Worm (Caenorhabditis elegans) whole organism, L4 larva: Measurements from ENCODE around the gene H20E11.1.

Experiments
- D1046.2 ChIP-seq: fragments of 200-800 bp; sonication (Bioruptor generic); IDR thresholded peaks from 2 replicates; pipeline ENCODE4 v1.3.6; 2022; ENCODE audit warnings: missing genetic modification characterization, missing compliant biosample characterization
- F10B5.3 ChIP-seq: sonication (generic microtip); optimal IDR thresholded peaks from 2 replicates; lab custom pipeline; 2016; ENCODE audit warnings: mild to moderate bottlenecking, missing genetic modification characterization, missing compliant biosample characterization
- F26F4.8 ChIP-seq: fragments of 200-800 bp; sonication (Bioruptor generic); conservative IDR thresholded peaks from 2 replicates; pipeline ENCODE4 v1.3.6; 2022; ENCODE audit warnings: missing genetic modification characterization, missing compliant biosample characterization
- F44E2.7 ChIP-seq: fragments of 200-800 bp; sonication (Bioruptor generic); IDR thresholded peaks from 2 replicates; pipeline ENCODE4 v2.1.2; 2022; ENCODE audit warnings: missing genetic modification characterization, missing compliant biosample characterization
- F49E8.2 ChIP-seq: sonication (generic microtip); optimal IDR thresholded peaks from 2 replicates; lab custom pipeline; 2016; ENCODE audit warnings: missing compliant biosample characterization, mild to moderate bottlenecking, missing genetic modification characterization, borderline replicate concordance
- T20F7.1 ChIP-seq: fragments of 200-800 bp; sonication (Bioruptor generic); optimal IDR thresholded peaks from 2 replicates; lab custom pipeline; 2018; ENCODE audit warnings: mild to moderate bottlenecking, missing genetic modification characterization, missing compliant biosample characterization
- aly-2 ChIP-seq: sonication (generic microtip); optimal IDR thresholded peaks from 2 replicates; lab custom pipeline; 2018; ENCODE audit warnings: missing biosample characterization, missing genetic modification characterization
- arid-1 ChIP-seq: fragments of 200-800 bp; sonication (Bioruptor generic); conservative IDR thresholded peaks from 2 replicates; pipeline ENCODE4 v1.3.6; 2022; ENCODE audit warnings: missing genetic modification reagents, missing genetic modification characterization, missing compliant biosample characterization
- attf-4 ChIP-seq: sonication (generic microtip); optimal IDR thresholded peaks from 3 replicates; lab custom pipeline; 2017; ENCODE audit warnings: missing biosample characterization, missing genetic modification characterization
- ceh-20 ChIP-seq: fragments of 200-800 bp; sonication (Bioruptor generic); IDR thresholded peaks from 2 replicates; pipeline ENCODE4 v1.3.6; 2022; ENCODE audit warnings: missing genetic modification reagents, missing genetic modification characterization, missing compliant biosample characterization
- ceh-28 ChIP-seq: fragments of 150-350 bp; optimal IDR thresholded peaks from 2 replicates; lab custom pipeline; 2014; ENCODE audit warnings: missing biosample characterization, missing genetic modification reagents, missing genetic modification characterization
- ceh-32 ChIP-seq: sonication (generic microtip); optimal IDR thresholded peaks from 2 replicates; lab custom pipeline; 2016; ENCODE audit warnings: mild to moderate bottlenecking, missing genetic modification characterization, missing compliant biosample characterization; ENCODE audit not compliant: poor library complexity
- daf-12 ChIP-seq: fragments of 150-350 bp; optimal IDR thresholded peaks from 2 replicates; lab custom pipeline; 2014; ENCODE audit warnings: missing biosample characterization, missing genetic modification reagents, missing genetic modification characterization
- daf-16 ChIP-seq, 3 experiments: sonication (generic microtip); optimal IDR thresholded peaks; 2 replicates each; lab custom pipeline; 2016 to 2017; ENCODE audit warnings: missing genetic modification characterization in 3 of 3, missing genetic modification reagents in 3 of 3, mild to moderate bottlenecking in 2 of 3, missing compliant biosample characterization in 2 of 3, missing biosample characterization in 1 of 3, moderate library complexity in 1 of 3
- daf-19 ChIP-seq: fragments of 200-800 bp; sonication (Bioruptor generic); conservative IDR thresholded peaks from 2 replicates; pipeline ENCODE4 v1.3.6; 2022; ENCODE audit warnings: missing genetic modification characterization, missing compliant biosample characterization
- dmd-6 ChIP-seq: fragments of 200-800 bp; sonication (Bioruptor generic); IDR thresholded peaks from 2 replicates; pipeline ENCODE4 v1.3.6; 2022; ENCODE audit warnings: missing genetic modification reagents, missing genetic modification characterization, missing compliant biosample characterization
- duxl-1 ChIP-seq: sonication (generic microtip); optimal IDR thresholded peaks from 2 replicates; lab custom pipeline; 2016; ENCODE audit warnings: mild to moderate bottlenecking, missing genetic modification characterization, moderate library complexity, missing compliant biosample characterization; ENCODE audit not compliant: poor library complexity
- fkh-10 ChIP-seq: fragments of 150-350 bp; optimal IDR thresholded peaks from 2 replicates; lab custom pipeline; 2014; ENCODE audit warnings: missing biosample characterization, missing genetic modification reagents, missing genetic modification characterization
- fos-1 ChIP-seq: fragments of 150-350 bp; optimal IDR thresholded peaks from 2 replicates; lab custom pipeline; 2014; ENCODE audit warnings: missing biosample characterization, missing genetic modification characterization
- hlh-11 ChIP-seq: fragments of 200-800 bp; sonication (Bioruptor generic); optimal IDR thresholded peaks from 2 replicates; lab custom pipeline; 2018; ENCODE audit warnings: mild to moderate bottlenecking, missing genetic modification characterization, missing compliant biosample characterization
- jun-1 ChIP-seq: fragments of 150-350 bp; optimal IDR thresholded peaks from 2 replicates; lab custom pipeline; 2014; ENCODE audit warnings: missing biosample characterization, missing genetic modification reagents, missing genetic modification characterization
- lim-7 ChIP-seq: fragments of 200-800 bp; sonication (Bioruptor generic); IDR thresholded peaks from 2 replicates; pipeline ENCODE4 v1.3.6; 2022; ENCODE audit warnings: missing genetic modification characterization, missing compliant biosample characterization
- lin-1 ChIP-seq: fragments of 200-800 bp; sonication (Bioruptor generic); IDR thresholded peaks from 2 replicates; pipeline ENCODE4 v1.3.6; 2022; ENCODE audit warnings: missing genetic modification reagents, missing genetic modification characterization, missing compliant biosample characterization
- lin-13 ChIP-seq: fragments of 150-350 bp; optimal IDR thresholded peaks from 2 replicates; lab custom pipeline; 2014; ENCODE audit warnings: missing biosample characterization, missing genetic modification reagents, missing genetic modification characterization
- lin-38 ChIP-seq: fragments of 200-800 bp; sonication (Bioruptor generic); IDR thresholded peaks from 2 replicates; pipeline ENCODE4 v1.3.6; 2022; ENCODE audit warnings: missing genetic modification reagents, missing genetic modification characterization, missing compliant biosample characterization
- madf-5 ChIP-seq, 2 experiments: fragments of 200-800 bp; sonication (Bioruptor generic); IDR thresholded peaks; 2 replicates each; pipeline ENCODE4 v1.3.6; 2022; ENCODE audit warnings: missing compliant biosample characterization in 2 of 2, missing genetic modification characterization in 2 of 2
- mdt-29 ChIP-seq: fragments of 200-800 bp; sonication (Bioruptor generic); IDR thresholded peaks from 2 replicates; pipeline ENCODE4 v1.3.6; 2022; ENCODE audit warnings: missing genetic modification reagents, missing genetic modification characterization, missing compliant biosample characterization
- mep-1 ChIP-seq: fragments of 150-350 bp; sonication (generic microtip); optimal IDR thresholded peaks from 3 replicates; lab custom pipeline; 2014; ENCODE audit warnings: missing biosample characterization, missing genetic modification characterization
- mes-2 ChIP-seq: sonication (generic microtip); optimal IDR thresholded peaks from 2 replicates; lab custom pipeline; 2016; ENCODE audit warnings: missing genotype, mild to moderate bottlenecking, missing genetic modification characterization, missing compliant biosample characterization; ENCODE audit not compliant: poor library complexity, severe bottlenecking
- mxl-3 ChIP-seq: fragments of 200-800 bp; sonication (Bioruptor generic); optimal IDR thresholded peaks from 2 replicates; lab custom pipeline; 2018; ENCODE audit warnings: mild to moderate bottlenecking, missing genetic modification characterization, missing compliant biosample characterization
- nhr-10 ChIP-seq: fragments of 150-350 bp; optimal IDR thresholded peaks from 2 replicates; lab custom pipeline; 2014; ENCODE audit warnings: missing biosample characterization, missing genetic modification characterization
- nhr-102 ChIP-seq: sonication (generic microtip); optimal IDR thresholded peaks from 2 replicates; lab custom pipeline; 2016; ENCODE audit warnings: mild to moderate bottlenecking, missing genetic modification characterization, moderate library complexity, missing compliant biosample characterization
- nhr-11 ChIP-seq: fragments of 150-350 bp; optimal IDR thresholded peaks from 2 replicates; lab custom pipeline; 2014; ENCODE audit warnings: missing biosample characterization, missing genetic modification characterization
- nhr-237 ChIP-seq: sonication (generic microtip); optimal IDR thresholded peaks from 2 replicates; lab custom pipeline; 2017; ENCODE audit warnings: missing biosample characterization, missing genetic modification characterization
- nhr-25 ChIP-seq: sonication (generic microtip); optimal IDR thresholded peaks from 2 replicates; lab custom pipeline; 2017; ENCODE audit warnings: missing genetic modification characterization, mild to moderate bottlenecking, missing compliant biosample characterization, antibody characterized with exemption, moderate library complexity, borderline replicate concordance; ENCODE audit not compliant: insufficient read depth
- nhr-42 ChIP-seq: fragments of 200-800 bp; sonication (Bioruptor generic); IDR thresholded peaks from 2 replicates; pipeline ENCODE4 v1.3.6; 2022; ENCODE audit warnings: missing genetic modification characterization, missing compliant biosample characterization
- nhr-48 ChIP-seq: sonication (generic microtip); optimal IDR thresholded peaks from 2 replicates; lab custom pipeline; 2016; ENCODE audit warnings: mild to moderate bottlenecking, missing genetic modification characterization, missing compliant biosample characterization
- pha-4 ChIP-seq, 2 experiments: fragments of 150-350 bp in 1 of 2; fragments of 200-800 bp in 1 of 2; sonication (Bioruptor generic) in 1 of 2; IDR thresholded peaks in 1 of 2; optimal IDR thresholded peaks in 1 of 2; 2 replicates each; pipeline versions ENCODE4 v1.3.6 to Lab custom; 2014 to 2022; ENCODE audit warnings: missing genetic modification characterization in 2 of 2, missing genetic modification reagents in 2 of 2, missing biosample characterization in 1 of 2, missing compliant biosample characterization in 1 of 2
- php-3 ChIP-seq: fragments of 200-800 bp; sonication (Bioruptor generic); IDR thresholded peaks from 2 replicates; pipeline ENCODE4 v1.3.6; 2022; ENCODE audit warnings: missing genetic modification reagents, missing genetic modification characterization, missing compliant biosample characterization
- pqm-1 ChIP-seq: sonication (generic microtip); optimal IDR thresholded peaks from 2 replicates; lab custom pipeline; 2017; ENCODE audit warnings: missing biosample characterization, missing genetic modification characterization
- sdz-12 ChIP-seq: fragments of 200-800 bp; sonication (Bioruptor generic); optimal IDR thresholded peaks from 2 replicates; lab custom pipeline; 2018; ENCODE audit warnings: mild to moderate bottlenecking, missing genetic modification characterization, missing compliant biosample characterization
- set-16 ChIP-seq: fragments of 200-800 bp; sonication (Bioruptor generic); IDR thresholded peaks from 2 replicates; pipeline ENCODE4 v1.3.6; 2022; ENCODE audit warnings: missing genetic modification reagents, missing genetic modification characterization, missing compliant biosample characterization
- tag-97 ChIP-seq: fragments of 200-800 bp; sonication (Bioruptor generic); IDR thresholded peaks from 2 replicates; pipeline ENCODE4 v1.3.6; 2022; ENCODE audit warnings: missing genetic modification characterization, missing compliant biosample characterization
- tra-1 ChIP-seq: fragments of 200-800 bp; sonication (Bioruptor generic); IDR thresholded peaks from 2 replicates; pipeline ENCODE4 v1.3.6; 2022; ENCODE audit warnings: missing genetic modification reagents, missing genetic modification characterization, missing compliant biosample characterization
- unc-130 ChIP-seq: sonication (generic microtip); optimal IDR thresholded peaks from 2 replicates; lab custom pipeline; 2016; ENCODE audit warnings: missing genetic modification reagents, missing genetic modification characterization, missing compliant biosample characterization
- zfp-3 ChIP-seq: fragments of 200-800 bp; sonication (Bioruptor generic); conservative IDR thresholded peaks from 2 replicates; pipeline ENCODE4 v1.3.6; 2022; ENCODE audit warnings: missing genetic modification reagents, missing genetic modification characterization, missing compliant biosample characterization
- zip-11 ChIP-seq: fragments of 200-800 bp; sonication (Bioruptor generic); IDR thresholded peaks from 2 replicates; pipeline ENCODE4 v1.3.6; 2022; ENCODE audit warnings: missing genetic modification characterization, missing compliant biosample characterization

H20E11.1 gene

ce11 chrIV:6792380-6793309 is 37.3 kb upstream of the H20E11.1 start:
- TF ChIP-seq nhr-11 (tag; lab: Kevin White, UChicago) (no peak), mdt-29 (GFP tag; lab: Robert Waterston, UW) (no peak), mxl-3 (no peak), mes-2 (peak; percentile 29), F49E8.2 (tag; lab: Kevin White, UChicago) (no peak), nhr-25 (tag; lab: Kevin White, UChicago) (no peak), hlh-11 (no peak), lin-13 (GFP tag; lab: Kevin White, UChicago) (peak; percentile 22), nhr-42 (no peak), mep-1 (tag; lab: Kevin White, UChicago) (peak; percentile 35), F26F4.8 (GFP tag; lab: Robert Waterston, UW) (no peak), lim-7 (peak; percentile 10; the same call in 1 of the 2 replicates), nhr-48 (tag; lab: Kevin White, UChicago) (peak; percentile 36), fos-1 (no peak), pha-4 (GFP tag; IDR thresholded peaks at IDR 0.05; lab: Robert Waterston, UW) (peak; percentile 54; the same call in 1 of the 2 replicates), pha-4 (tag; optimal IDR thresholded peaks at IDR 0.05; lab: Kevin White, UChicago) (no peak), set-16 (GFP tag; lab: Robert Waterston, UW) (peak; percentile 76), madf-5 (GFP tag; IDR thresholded peaks at IDR 0.05; lab: Robert Waterston, UW) (no peak), duxl-1 (peak; percentile 55), nhr-10 (no peak), tra-1 (GFP tag; lab: Robert Waterston, UW) (0 out of 2 replicates have a peak, but pooled peaks have one; percentile 26), daf-19 (GFP tag; lab: Robert Waterston, UW) (no peak), lin-1 (peak; percentile 17; the same call in 1 of the 2 replicates), arid-1 (0 out of 2 replicates have a peak, but pooled peaks have one; percentile 13), T20F7.1 (GFP tag; lab: Kevin White, UChicago) (peak; percentile 54), lin-38 (GFP tag; lab: Robert Waterston, UW) (peak; percentile 32), sdz-12 (no peak), F44E2.7 (GFP tag; lab: Robert Waterston, UW) (0 out of 2 replicates have a peak, but pooled peaks have one; percentile 56), daf-12 (tag; lab: Kevin White, UChicago) (no peak), daf-16 (GFP tag; optimal IDR thresholded peaks at IDR 0.05; lab: Kevin White, UChicago) (no peak), daf-16 (tag; optimal IDR thresholded peaks at IDR 0.05; lab: Kevin White, UChicago) (peak; percentile 15), ceh-28 (no peak), nhr-102 (tag; lab: Kevin White, UChicago) (peak; percentile 72), tag-97 (GFP tag; lab: Robert Waterston, UW) (no peak), zip-11 (no peak), nhr-237 (tag; lab: Kevin White, UChicago) (no peak), unc-130 (GFP tag; lab: Kevin White, UChicago) (no peak), ceh-20 (GFP tag; lab: Robert Waterston, UW) (no peak), php-3 (no peak), F10B5.3 (tag; lab: Kevin White, UChicago) (no peak), ceh-32 (tag; lab: Kevin White, UChicago) (no peak), D1046.2 (GFP tag; lab: Robert Waterston, UW) (0 out of 2 replicates have a peak, but pooled peaks have one; percentile 32), pqm-1 (tag; lab: Kevin White, UChicago) (no peak), dmd-6 (0 out of 2 replicates have a peak, but pooled peaks have one; percentile 7), jun-1 (no peak), aly-2 (tag; lab: Kevin White, UChicago) (no peak), attf-4 (tag; lab: Kevin White, UChicago) (peak; percentile 26), zfp-3 (GFP tag; lab: Robert Waterston, UW) (peak; percentile 63), fkh-10 (GFP tag; lab: Kevin White, UChicago) (no peak)
